Worm (Caenorhabditis elegans) whole organism, mixed stage, embryonic: ENCODE data around the gene lias-1.

ENCODE experiments used
- M03D4.4 ChIP-seq: sonication (generic microtip); optimal IDR thresholded peaks from 2 replicates; lab custom pipeline; 2017; ENCODE audit warnings: mild to moderate bottlenecking, missing genetic modification characterization, missing compliant biosample characterization
- bed-3 ChIP-seq: fragments of 200-800 bp; sonication (Bioruptor generic); optimal IDR thresholded peaks from 3 replicates; lab custom pipeline; 2018; ENCODE audit warnings: mild to moderate bottlenecking, missing genetic modification characterization, moderate library complexity, missing compliant biosample characterization
- blmp-1 ChIP-seq: fragments of 150-350 bp; optimal IDR thresholded peaks from 2 replicates; lab custom pipeline; 2014; ENCODE audit warnings: missing biosample characterization, missing genetic modification characterization
- ceh-39 ChIP-seq: fragments of 150-350 bp; optimal IDR thresholded peaks from 2 replicates; lab custom pipeline; 2014; ENCODE audit warnings: missing biosample characterization, missing genetic modification characterization
- ceh-43 ChIP-seq: fragments of 200-800 bp; sonication (Bioruptor generic); optimal IDR thresholded peaks from 2 replicates; lab custom pipeline; 2018; ENCODE audit warnings: mild to moderate bottlenecking, missing genetic modification characterization, moderate library complexity, missing compliant biosample characterization
- ces-1 ChIP-seq: fragments of 150-350 bp; optimal IDR thresholded peaks from 2 replicates; lab custom pipeline; 2014; ENCODE audit warnings: missing biosample characterization, missing genetic modification reagents, missing genetic modification characterization
- cnd-1 ChIP-seq: fragments of 200-800 bp; sonication (Bioruptor generic); optimal IDR thresholded peaks from 2 replicates; lab custom pipeline; 2018; ENCODE audit warnings: mild to moderate bottlenecking, missing genetic modification characterization, missing compliant biosample characterization
- elt-1 ChIP-seq: sonication (generic microtip); optimal IDR thresholded peaks from 2 replicates; lab custom pipeline; 2017; ENCODE audit warnings: missing genetic modification characterization, mild to moderate bottlenecking, missing compliant biosample characterization, antibody characterized with exemption, moderate library complexity, borderline replicate concordance; ENCODE audit not compliant: insufficient read depth
- elt-3 ChIP-seq: fragments of 150-350 bp; optimal IDR thresholded peaks from 2 replicates; lab custom pipeline; 2014; ENCODE audit warnings: missing biosample characterization, missing genetic modification characterization
- flh-1 ChIP-seq: fragments of 200-800 bp; sonication (Bioruptor generic); optimal IDR thresholded peaks from 2 replicates; lab custom pipeline; 2018; ENCODE audit warnings: mild to moderate bottlenecking, missing genetic modification characterization, moderate library complexity, missing compliant biosample characterization
- lin-13 ChIP-seq: fragments of 150-350 bp; optimal IDR thresholded peaks from 2 replicates; lab custom pipeline; 2014; ENCODE audit warnings: missing biosample characterization, missing genetic modification characterization
- lin-32 ChIP-seq: fragments of 200-800 bp; sonication (Bioruptor generic); optimal IDR thresholded peaks from 2 replicates; lab custom pipeline; 2018; ENCODE audit warnings: mild to moderate bottlenecking, missing genetic modification characterization, missing compliant biosample characterization
- lsy-2 ChIP-seq: fragments of 150-350 bp; optimal IDR thresholded peaks from 2 replicates; lab custom pipeline; 2014; ENCODE audit warnings: missing biosample characterization, missing genetic modification characterization
- mep-1 ChIP-seq: fragments of 150-350 bp; optimal IDR thresholded peaks from 2 replicates; lab custom pipeline; 2017; ENCODE audit warnings: missing biosample characterization, missing genetic modification reagents, missing genetic modification characterization, inconsistent platforms
- mls-2 ChIP-seq: sonication (generic microtip); optimal IDR thresholded peaks from 2 replicates; lab custom pipeline; 2016; ENCODE audit warnings: mild to moderate bottlenecking, missing genetic modification characterization, moderate library complexity, missing compliant biosample characterization
- nhr-12 ChIP-seq: fragments of 150-350 bp; optimal IDR thresholded peaks from 2 replicates; lab custom pipeline; 2014; ENCODE audit warnings: missing biosample characterization, missing genetic modification characterization
- nhr-2 ChIP-seq: fragments of 150-350 bp; optimal IDR thresholded peaks from 2 replicates; lab custom pipeline; 2014; ENCODE audit warnings: missing biosample characterization, missing genetic modification characterization
- nhr-237 ChIP-seq: fragments of 150-350 bp; optimal IDR thresholded peaks from 2 replicates; lab custom pipeline; 2014; ENCODE audit warnings: missing biosample characterization, missing genetic modification characterization
- nhr-28 ChIP-seq: fragments of 150-350 bp; optimal IDR thresholded peaks from 2 replicates; lab custom pipeline; 2014; ENCODE audit warnings: missing biosample characterization, missing genetic modification characterization
- nhr-76 ChIP-seq: sonication (generic microtip); optimal IDR thresholded peaks from 2 replicates; lab custom pipeline; 2017; ENCODE audit warnings: missing biosample characterization, missing genetic modification characterization
- pha-4 ChIP-seq: fragments of 150-350 bp; optimal IDR thresholded peaks from 2 replicates; lab custom pipeline; 2018; ENCODE audit warnings: missing biosample characterization, missing genetic modification reagents, missing genetic modification characterization
- sem-2 ChIP-seq: fragments of 200-800 bp; sonication (Bioruptor generic); optimal IDR thresholded peaks from 2 replicates; lab custom pipeline; 2018; ENCODE audit warnings: mild to moderate bottlenecking, missing genetic modification characterization, missing compliant biosample characterization
- sptf-1 ChIP-seq: sonication (generic microtip); optimal IDR thresholded peaks from 2 replicates; lab custom pipeline; 2017; ENCODE audit warnings: mild to moderate bottlenecking, missing genetic modification characterization, moderate library complexity, missing compliant biosample characterization
- tbx-8 ChIP-seq: fragments of 200-800 bp; sonication (Bioruptor generic); optimal IDR thresholded peaks from 2 replicates; lab custom pipeline; 2018; ENCODE audit warnings: mild to moderate bottlenecking, missing genetic modification characterization, moderate library complexity, missing compliant biosample characterization
- unc-120 ChIP-seq: sonication (generic microtip); optimal IDR thresholded peaks from 2 replicates; lab custom pipeline; 2017; ENCODE audit warnings: missing genetic modification characterization, missing compliant biosample characterization; ENCODE audit not compliant: poor library complexity, severe bottlenecking
- unc-62 ChIP-seq: fragments of 150-350 bp; optimal IDR thresholded peaks from 2 replicates; lab custom pipeline; 2014; ENCODE audit warnings: missing biosample characterization, missing genetic modification reagents, missing genetic modification characterization
- zip-8 ChIP-seq: fragments of 150-350 bp; optimal IDR thresholded peaks from 2 replicates; lab custom pipeline; 2014; ENCODE audit warnings: missing biosample characterization, missing genetic modification characterization
- ztf-11 ChIP-seq: fragments of 150-350 bp; optimal IDR thresholded peaks from 2 replicates; lab custom pipeline; 2014; ENCODE audit warnings: missing biosample characterization, missing genetic modification characterization

Gene lias-1

DNA sequence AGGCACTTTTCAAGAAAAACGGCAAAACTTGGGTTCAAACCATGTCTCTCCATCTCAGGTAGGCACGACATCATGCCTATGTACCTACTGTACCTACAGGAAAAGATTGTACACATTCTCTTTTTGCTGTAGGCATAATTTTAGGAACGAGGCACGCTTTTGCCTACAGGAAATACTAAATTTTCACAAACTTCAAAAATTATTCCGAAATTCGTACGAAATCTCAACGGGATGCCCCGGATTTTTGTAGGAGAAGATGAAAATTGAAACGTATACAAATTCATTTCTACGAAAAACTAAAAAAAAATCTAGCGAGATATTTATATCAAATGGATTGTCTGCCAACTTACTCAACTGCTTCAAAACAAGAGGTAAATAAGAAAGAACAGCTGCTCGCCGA lies 43.1 kb upstream of the lias-1 start, which contains the start of gene C54C6.11:
TSS of gene C54C6.11 (plus strand) at position 301 of the 400 bp plus-strand sequence.
- no peak for TF ChIP-seq bed-3 (GFP tag; lab: Kevin White, UChicago)
- TF ChIP-seq nhr-28 (tag; lab: Kevin White, UChicago) = no peak
- TF ChIP-seq lin-13 (tag; lab: Kevin White, UChicago) = no peak
- no peak for TF ChIP-seq blmp-1 (tag; lab: Kevin White, UChicago)
- TF ChIP-seq nhr-2 (tag; lab: Kevin White, UChicago) = no peak
- TF ChIP-seq ces-1 = no peak
- no peak for TF ChIP-seq ceh-39
- no peak for TF ChIP-seq nhr-76 (tag; lab: Kevin White, UChicago)
- TF ChIP-seq, all 35 proteins: peak for 0

DNA sequence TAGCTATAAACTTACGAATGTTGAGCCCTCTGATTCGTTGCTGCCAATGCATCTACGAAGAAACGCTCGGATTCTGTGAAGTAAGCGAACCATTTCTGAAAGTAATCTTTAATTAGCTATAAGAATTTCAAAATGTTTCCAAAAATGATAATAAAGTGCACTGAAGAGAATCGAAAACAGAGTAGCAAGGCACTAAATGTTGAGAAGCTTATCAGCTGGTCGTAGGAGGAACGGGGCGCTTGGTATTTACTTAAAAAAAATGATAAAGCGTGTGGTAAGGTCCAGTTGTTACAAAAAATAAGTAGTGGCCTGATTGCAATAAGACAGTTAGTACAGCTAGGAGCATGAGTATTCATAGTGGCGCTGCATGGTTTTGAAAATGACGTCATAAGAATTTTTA lies 41.4 kb upstream of the lias-1 start, which contains the start of gene C54C6.7:
TSS of gene C54C6.7 (minus strand) at position 101 of the 400 bp plus-strand sequence.
- no peak for TF ChIP-seq unc-120 (tag; lab: Kevin White, UChicago)
- TF ChIP-seq zip-8 (tag; lab: Kevin White, UChicago) = peak; percentile 9
- TF ChIP-seq, all 35 proteins: peak for 1

ce11 chrIII:3543071-3543470 lies 38.2 kb upstream of the lias-1 start:
- TF ChIP-seq cnd-1 (tag; lab: Kevin White, UChicago) (peak; percentile 83), lin-32 (GFP tag; lab: Kevin White, UChicago) (peak; percentile 48), tbx-8 (no peak), ces-1 (peak; percentile 98), unc-62 (GFP tag; lab: Kevin White, UChicago) (peak; percentile 56)
- TF ChIP-seq, all 35 proteins: peak for 4

ce11 chrIII:3542105-3542504 lies 37.2 kb upstream of the lias-1 start:
- TF ChIP-seq zip-8 (tag; lab: Kevin White, UChicago) = no peak
- peak; percentile 89 for TF ChIP-seq ces-1
- no peak for TF ChIP-seq bed-3 (GFP tag; lab: Kevin White, UChicago)
- TF ChIP-seq elt-1 = no peak

DNA sequence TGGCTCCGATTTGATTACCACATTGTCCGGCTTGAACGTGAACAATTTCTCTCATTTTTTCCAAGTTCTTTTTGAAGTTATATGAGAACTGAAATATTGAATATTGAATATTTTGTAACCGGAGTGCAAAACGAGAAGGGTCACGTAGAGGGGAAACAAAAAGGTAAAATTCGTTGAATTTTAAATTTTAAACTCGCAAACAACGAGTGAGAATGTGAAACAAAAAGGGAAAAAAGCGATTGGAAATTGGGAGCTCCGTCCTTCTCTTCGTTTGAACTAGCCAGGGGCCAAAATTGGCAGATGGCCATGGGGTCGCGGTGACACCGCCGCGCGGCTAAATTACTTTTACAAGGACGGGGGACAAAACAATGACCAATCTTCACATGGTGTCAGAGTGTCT lies 36.6 kb upstream of the lias-1 start, which contains the start of gene ben-1:
TSS of gene ben-1 (minus strand) at position 101 of the 400 bp plus-strand sequence.
- TF ChIP-seq nhr-237 (tag; lab: Kevin White, UChicago) (no peak), lsy-2 (no peak), lin-13 (tag; lab: Kevin White, UChicago) (no peak), bed-3 (GFP tag; lab: Kevin White, UChicago) (no peak), cnd-1 (tag; lab: Kevin White, UChicago) (no peak), ces-1 (no peak), nhr-28 (tag; lab: Kevin White, UChicago) (no peak), flh-1 (no peak), sem-2 (GFP tag; lab: Kevin White, UChicago) (no peak), pha-4 (tag; lab: Kevin White, UChicago) (no peak)

- TF ChIP-seq zip-8 (tag; lab: Kevin White, UChicago) (peak; percentile 92), M03D4.4 (tag; lab: Kevin White, UChicago) (no peak)
Measured at ce11 chrIII:3541093-3541492, 36.2 kb upstream of the lias-1 start.

ce11 chrIII:3540424-3540823 lies 35.5 kb upstream of the lias-1 start:
- TF ChIP-seq ceh-39 (peak; percentile 22), elt-1 (no peak), blmp-1 (tag; lab: Kevin White, UChicago) (no peak), sptf-1 (tag; lab: Kevin White, UChicago) (peak; percentile 52), flh-1 (no peak), lsy-2 (peak; percentile 64), nhr-237 (tag; lab: Kevin White, UChicago) (peak; percentile 56), nhr-2 (tag; lab: Kevin White, UChicago) (peak; percentile 10), tbx-8 (peak; percentile 56), mep-1 (peak; percentile 6)

- no peak for TF ChIP-seq nhr-76 (tag; lab: Kevin White, UChicago)
- no peak for TF ChIP-seq cnd-1 (tag; lab: Kevin White, UChicago)
- no peak for TF ChIP-seq ceh-43 (GFP tag; lab: Kevin White, UChicago)
- TF ChIP-seq ztf-11 (tag; lab: Kevin White, UChicago) = no peak
- TF ChIP-seq unc-62 (GFP tag; lab: Kevin White, UChicago) = no peak
- no peak for TF ChIP-seq lin-32 (GFP tag; lab: Kevin White, UChicago)
- no peak for TF ChIP-seq nhr-12 (tag; lab: Kevin White, UChicago)
- TF ChIP-seq mls-2 = no peak
- TF ChIP-seq elt-1 = no peak
- no peak for TF ChIP-seq bed-3 (GFP tag; lab: Kevin White, UChicago)
- no peak for TF ChIP-seq unc-120 (tag; lab: Kevin White, UChicago)
- no peak for TF ChIP-seq nhr-2 (tag; lab: Kevin White, UChicago)
- no peak for TF ChIP-seq elt-3
- TF ChIP-seq, all 35 proteins: peak for 0
Measured at ce11 chrIII:3539499-3539898, 34.6 kb upstream of the lias-1 start.
